Worm (Caenorhabditis elegans) whole organism, L2 larva: Measurements from ENCODE around the gene best-20.

ENCODE experiments used
- F13H6.1 ChIP-seq: sonication (generic microtip); optimal IDR thresholded peaks from 2 replicates; lab custom pipeline; 2016; ENCODE audit warnings: missing genetic modification characterization, missing compliant biosample characterization
- R02D3.7 ChIP-seq: fragments of 150-350 bp; optimal IDR thresholded peaks from 2 replicates; lab custom pipeline; 2014; ENCODE audit warnings: missing biosample characterization, missing genetic modification characterization
- Y55F3AM.14 ChIP-seq: fragments of 200-800 bp; sonication (Bioruptor generic); optimal IDR thresholded peaks from 2 replicates; lab custom pipeline; 2018; ENCODE audit warnings: mild to moderate bottlenecking, missing genetic modification characterization, missing compliant biosample characterization
- alr-1 ChIP-seq: fragments of 150-350 bp; optimal IDR thresholded peaks from 2 replicates; lab custom pipeline; 2014; ENCODE audit warnings: missing biosample characterization, missing genetic modification characterization
- aly-2 ChIP-seq: fragments of 150-350 bp; optimal IDR thresholded peaks from 2 replicates; lab custom pipeline; 2014; ENCODE audit warnings: missing biosample characterization, missing genetic modification characterization
- ama-1 ChIP-seq: fragments of 150-350 bp; optimal IDR thresholded peaks from 2 replicates; lab custom pipeline; 2018; ENCODE audit warnings: inconsistent platforms
- ceh-16 ChIP-seq: fragments of 150-350 bp; optimal IDR thresholded peaks from 2 replicates; lab custom pipeline; 2014; ENCODE audit warnings: missing biosample characterization, missing genetic modification characterization
- crh-2 ChIP-seq: sonication (generic microtip); optimal IDR thresholded peaks from 2 replicates; lab custom pipeline; 2017; ENCODE audit warnings: missing biosample characterization, missing genetic modification characterization
- dmd-4 ChIP-seq: sonication (generic microtip); optimal IDR thresholded peaks from 2 replicates; lab custom pipeline; 2017; ENCODE audit warnings: missing biosample characterization, missing genetic modification characterization
- egl-27 ChIP-seq: sonication (generic microtip); optimal IDR thresholded peaks from 3 replicates; lab custom pipeline; 2017; ENCODE audit warnings: missing biosample characterization, missing genetic modification reagents, missing genetic modification characterization
- elt-1 ChIP-seq: fragments of 150-350 bp; optimal IDR thresholded peaks from 2 replicates; lab custom pipeline; 2014; ENCODE audit warnings: missing biosample characterization, missing genetic modification characterization
- elt-3 ChIP-seq: sonication (generic microtip); optimal IDR thresholded peaks from 2 replicates; lab custom pipeline; 2017; ENCODE audit warnings: missing biosample characterization, missing genetic modification characterization
- fos-1 ChIP-seq: fragments of 150-350 bp; optimal IDR thresholded peaks from 2 replicates; lab custom pipeline; 2014; ENCODE audit warnings: missing biosample characterization, missing genetic modification characterization
- gmeb-1 ChIP-seq: fragments of 150-350 bp; optimal IDR thresholded peaks from 2 replicates; lab custom pipeline; 2014; ENCODE audit warnings: missing biosample characterization, missing genetic modification characterization
- lin-11 ChIP-seq: fragments of 150-350 bp; sonication (generic microtip); optimal IDR thresholded peaks from 2 replicates; lab custom pipeline; 2014; ENCODE audit warnings: missing biosample characterization, missing genetic modification characterization, inconsistent platforms, mixed read lengths
- lin-39 ChIP-seq: fragments of 150-350 bp; optimal IDR thresholded peaks from 2 replicates; lab custom pipeline; 2014; ENCODE audit warnings: missing biosample characterization, missing genetic modification reagents, missing genetic modification characterization
- mab-5 ChIP-seq: fragments of 150-350 bp; optimal IDR thresholded peaks from 2 replicates; lab custom pipeline; 2014; ENCODE audit warnings: missing biosample characterization, missing genetic modification characterization
- mbf-1 ChIP-seq: sonication (generic microtip); optimal IDR thresholded peaks from 2 replicates; lab custom pipeline; 2017; ENCODE audit warnings: missing biosample characterization, missing genetic modification characterization
- mdl-1 ChIP-seq, 2 experiments: fragments of 150-350 bp in 1 of 2; sonication (generic microtip) in 1 of 2; optimal IDR thresholded peaks; 2 replicates each; lab custom pipeline; 2017; ENCODE audit warnings: missing biosample characterization in 2 of 2, missing genetic modification characterization in 2 of 2
- nhr-10 ChIP-seq: sonication (generic microtip); optimal IDR thresholded peaks from 2 replicates; lab custom pipeline; 2017; ENCODE audit warnings: missing biosample characterization, missing genetic modification characterization
- nhr-129 ChIP-seq: fragments of 150-350 bp; optimal IDR thresholded peaks from 2 replicates; lab custom pipeline; 2014; ENCODE audit warnings: missing biosample characterization, missing genetic modification characterization
- nhr-23 ChIP-seq: fragments of 150-350 bp; optimal IDR thresholded peaks from 2 replicates; lab custom pipeline; 2014; ENCODE audit warnings: missing biosample characterization, missing genetic modification reagents, missing genetic modification characterization
- nhr-237 ChIP-seq: fragments of 150-350 bp; optimal IDR thresholded peaks from 2 replicates; lab custom pipeline; 2014; ENCODE audit warnings: missing biosample characterization, missing genetic modification characterization
- peb-1 ChIP-seq: fragments of 150-350 bp; optimal IDR thresholded peaks from 2 replicates; lab custom pipeline; 2014; ENCODE audit warnings: missing biosample characterization, missing genetic modification characterization
- sem-4 ChIP-seq: fragments of 150-350 bp; optimal IDR thresholded peaks from 2 replicates; lab custom pipeline; 2014; ENCODE audit warnings: missing biosample characterization, missing genetic modification reagents, missing genetic modification characterization
- skn-1 ChIP-seq: sonication (generic microtip); optimal IDR thresholded peaks from 2 replicates; lab custom pipeline; 2017; ENCODE audit warnings: missing biosample characterization, missing genetic modification characterization
- sma-9 ChIP-seq, 2 experiments: fragments of 150-350 bp in 1 of 2; sonication (generic microtip) in 1 of 2; optimal IDR thresholded peaks; 2 replicates each; lab custom pipeline; 2014 to 2016; ENCODE audit warnings: missing genetic modification characterization in 2 of 2, mild to moderate bottlenecking in 1 of 2, missing biosample characterization in 1 of 2, missing compliant biosample characterization in 1 of 2, missing genetic modification reagents in 1 of 2, moderate library complexity in 1 of 2
- unc-55 ChIP-seq: fragments of 150-350 bp; sonication (generic microtip); optimal IDR thresholded peaks from 3 replicates; lab custom pipeline; 2014; ENCODE audit warnings: missing biosample characterization, missing genetic modification reagents, missing genetic modification characterization
- zag-1 ChIP-seq: fragments of 150-350 bp; optimal IDR thresholded peaks from 2 replicates; lab custom pipeline; 2014; ENCODE audit warnings: missing biosample characterization, missing genetic modification characterization
- ztf-1 ChIP-seq: fragments of 200-800 bp; sonication (Bioruptor generic); conservative IDR thresholded peaks from 2 replicates; pipeline ENCODE4 v1.3.6; 2022; ENCODE audit warnings: missing genetic modification characterization, missing compliant biosample characterization
- ztf-11 ChIP-seq: sonication (generic microtip); optimal IDR thresholded peaks from 2 replicates; lab custom pipeline; 2017; ENCODE audit warnings: missing biosample characterization, missing genetic modification characterization
- ztf-4 ChIP-seq: fragments of 150-350 bp; optimal IDR thresholded peaks from 2 replicates; lab custom pipeline; 2014; ENCODE audit warnings: missing biosample characterization, missing genetic modification characterization

Gene best-20

DNA sequence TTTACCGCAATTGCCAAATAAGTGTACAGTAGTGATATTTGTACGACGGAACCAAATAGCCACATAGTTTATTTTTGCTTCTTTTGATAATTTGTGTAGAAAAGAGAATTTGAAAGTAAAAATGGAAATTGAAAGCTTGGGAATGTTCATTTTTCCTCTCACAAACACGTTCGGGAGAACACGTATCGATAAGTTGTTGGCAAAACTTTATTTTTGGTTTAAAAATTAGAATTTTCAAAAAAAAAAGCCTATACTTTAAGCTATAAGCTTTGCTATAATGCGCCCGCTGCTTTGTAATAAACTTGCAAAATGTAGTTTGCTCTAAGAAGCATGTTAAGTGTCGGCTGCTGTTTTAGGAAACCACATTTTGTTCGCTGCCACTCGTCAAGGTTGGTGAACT is 666 bp upstream of the best-20 start, which contains the start of gene Y37E11AR.7:
TSS of gene Y37E11AR.7 (minus strand) at position 101 of the 400 bp plus-strand sequence.
- TF ChIP-seq egl-27 (no peak), nhr-237 (no peak), dmd-4 (no peak), R02D3.7 (tag; lab: Kevin White, UChicago) (no peak), elt-1 (tag; lab: Kevin White, UChicago) (no peak), Y55F3AM.14 (no peak), ama-1 (lab: Kevin White, UChicago) (no peak), nhr-23 (tag; lab: Kevin White, UChicago) (no peak)
- TF ChIP-seq, all 48 proteins: peak for 0

DNA sequence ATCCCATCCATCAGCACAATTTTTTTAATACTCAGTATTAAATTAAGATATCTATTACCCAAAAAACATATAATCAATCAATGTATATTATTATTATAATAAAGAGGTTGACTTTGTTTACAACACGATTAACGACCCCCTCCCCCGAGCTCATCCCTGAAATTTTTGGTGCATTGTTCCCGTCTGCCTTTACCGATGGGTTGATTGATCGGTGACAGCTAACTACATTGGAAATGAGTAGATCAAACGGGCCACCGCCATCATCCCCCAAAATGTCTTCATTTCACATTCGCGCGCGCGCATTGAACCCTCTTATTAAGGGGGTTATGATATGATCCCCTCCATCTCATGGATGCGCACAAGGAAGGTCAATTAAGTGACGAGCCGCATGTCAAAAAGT is 3.8 kb downstream of the best-20 start:
- no peak for TF ChIP-seq ceh-16
- TF ChIP-seq nhr-10 (tag; lab: Kevin White, UChicago), result no peak
- TF ChIP-seq sem-4, result no peak
- TF ChIP-seq aly-2 (tag; lab: Kevin White, UChicago), result no peak
- TF ChIP-seq nhr-129 (tag; lab: Kevin White, UChicago), result no peak
- TF ChIP-seq sma-9 (GFP tag; optimal IDR thresholded peaks at IDR 0.05; lab: Kevin White, UChicago), result no peak
- no peak for TF ChIP-seq sma-9 (tag; optimal IDR thresholded peaks at IDR 0.05; lab: Kevin White, UChicago)
- no peak for TF ChIP-seq crh-2 (tag; lab: Kevin White, UChicago)
- TF ChIP-seq lin-39, result no peak
- TF ChIP-seq ztf-11 (tag; lab: Kevin White, UChicago), result no peak
- no peak for TF ChIP-seq egl-27
- TF ChIP-seq nhr-237, result no peak
- TF ChIP-seq mbf-1 (tag; lab: Kevin White, UChicago), result no peak
- TF ChIP-seq skn-1 (tag; lab: Kevin White, UChicago), result no peak
- no peak for TF ChIP-seq zag-1
- no peak for TF ChIP-seq nhr-23 (tag; lab: Kevin White, UChicago)
- TF ChIP-seq lin-11 (tag; lab: Kevin White, UChicago), result no peak
- no peak for TF ChIP-seq unc-55 (GFP tag; lab: Kevin White, UChicago)
- TF ChIP-seq, all 48 proteins: peak for 0

DNA sequence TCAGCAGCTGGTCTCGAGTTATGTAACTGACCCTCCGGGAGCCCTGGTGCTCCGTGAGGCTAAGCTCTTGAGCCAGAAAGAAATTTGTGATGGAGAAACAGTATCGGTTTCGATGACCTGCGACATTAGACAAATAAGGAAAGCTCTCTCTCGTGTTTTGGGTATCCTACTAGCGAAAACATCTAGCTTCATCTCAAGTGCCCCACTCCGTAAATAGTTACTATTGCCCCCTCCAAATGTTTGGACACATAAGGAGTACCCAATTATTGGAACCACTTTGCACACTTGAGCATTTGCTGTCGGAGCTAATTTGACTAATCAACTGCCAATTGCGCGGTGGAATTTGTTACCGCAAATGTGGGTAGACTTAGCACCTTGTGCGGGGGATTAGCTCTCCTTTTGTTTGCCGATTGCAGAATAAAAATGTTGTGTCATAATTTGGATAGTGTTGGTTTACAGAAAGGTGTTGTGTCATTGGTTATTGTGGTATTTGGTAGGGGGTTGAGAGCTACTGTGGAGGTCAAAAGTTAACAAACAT is 8.1 kb downstream of the best-20 start:
- TF ChIP-seq sem-4, result no peak

DNA sequence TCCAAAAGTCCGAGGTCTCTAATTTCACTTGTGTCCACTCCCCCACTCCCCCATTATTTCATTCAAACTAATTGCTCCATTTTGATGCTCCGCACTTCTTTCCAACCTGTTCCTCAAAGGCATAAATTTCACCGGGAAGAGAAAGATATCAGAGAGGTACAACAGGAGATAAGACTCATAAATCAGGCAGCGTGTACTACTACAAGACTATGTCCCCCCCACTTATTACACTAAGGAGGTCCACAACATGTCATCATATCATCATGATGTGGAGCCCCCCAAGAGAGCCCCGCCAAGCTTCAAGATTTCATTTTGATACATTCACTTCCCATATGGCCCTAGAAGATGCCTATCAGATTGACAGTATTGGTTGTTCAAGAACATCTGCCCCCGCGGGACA is 9.4 kb downstream of the best-20 start:
- TF ChIP-seq nhr-237, result no peak
- no peak for TF ChIP-seq elt-3 (tag; lab: Kevin White, UChicago)
- TF ChIP-seq ztf-4 (tag; lab: Kevin White, UChicago), result no peak
- no peak for TF ChIP-seq peb-1 (tag; lab: Kevin White, UChicago)
- no peak for TF ChIP-seq mab-5 (tag; lab: Kevin White, UChicago)
- no peak for TF ChIP-seq mdl-1 (tag; optimal IDR thresholded peaks at IDR 0.05; lab: Kevin White, UChicago)
- no peak for TF ChIP-seq ztf-1
- TF ChIP-seq aly-2 (tag; lab: Kevin White, UChicago), result no peak
- no peak for TF ChIP-seq gmeb-1 (tag; lab: Kevin White, UChicago)
- no peak for TF ChIP-seq fos-1
- no peak for TF ChIP-seq egl-27
- TF ChIP-seq zag-1, result no peak
- TF ChIP-seq dmd-4, result no peak

DNA sequence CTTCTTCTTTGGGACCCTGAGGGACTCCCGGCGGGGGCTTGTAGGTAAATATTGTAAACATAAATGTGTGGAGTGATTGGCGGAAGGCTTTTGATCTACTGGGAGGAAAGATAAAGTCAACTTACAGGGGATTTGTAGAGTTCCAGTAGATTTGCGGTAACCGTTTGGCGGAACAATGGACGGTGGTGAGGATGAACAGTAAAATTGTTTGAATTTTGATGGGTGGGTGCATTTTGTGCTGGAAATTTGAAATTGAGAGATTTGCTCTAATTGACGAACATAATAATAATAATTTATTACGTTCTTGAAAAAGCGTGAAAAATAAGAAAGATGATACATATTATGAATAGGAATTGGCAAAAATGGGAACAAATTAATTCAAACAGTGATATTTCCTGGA is 10.6 kb downstream of the best-20 start, which contains the start of gene vab-2:
TSS of gene vab-2 (minus strand) at position 238 of the 400 bp plus-strand sequence.
- no peak for TF ChIP-seq F13H6.1 (tag; lab: Kevin White, UChicago)
- no peak for TF ChIP-seq Y55F3AM.14
- no peak for TF ChIP-seq ztf-11 (tag; lab: Kevin White, UChicago)
- TF ChIP-seq elt-3 (tag; lab: Kevin White, UChicago), result no peak
- no peak for TF ChIP-seq alr-1 (tag; lab: Kevin White, UChicago)
- TF ChIP-seq, all 48 proteins: peak for 0

DNA sequence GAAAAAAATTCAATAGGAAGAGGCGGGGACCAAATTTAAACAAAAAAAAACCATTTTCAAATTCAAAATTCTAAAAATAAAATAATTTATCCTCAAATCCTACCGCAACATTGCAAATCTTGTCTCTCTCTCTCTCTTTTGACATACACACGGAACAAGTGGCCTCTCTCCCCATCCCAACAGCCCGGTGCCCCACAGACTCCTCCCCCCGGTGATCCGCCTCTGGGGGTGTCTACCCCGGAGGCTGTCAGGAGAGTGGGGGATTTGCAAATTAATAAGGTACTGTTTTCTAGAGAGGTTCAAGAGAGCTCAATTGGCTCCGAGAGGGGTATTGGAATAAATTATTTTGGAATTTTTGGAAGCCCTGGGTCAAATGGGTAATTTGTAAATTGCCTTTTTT is 11.7 kb downstream of the best-20 start:
- TF ChIP-seq elt-1 (tag; lab: Kevin White, UChicago) (no peak), ztf-1 (no peak), unc-55 (GFP tag; lab: Kevin White, UChicago) (no peak)
